Worm (Caenorhabditis elegans) whole organism, young adult: ENCODE results near the gene F15B9.6.

Experiments
- F22D6.2 ChIP-seq: sonication (generic microtip); optimal IDR thresholded peaks from 2 replicates; lab custom pipeline; 2016; ENCODE audit warnings: mild to moderate bottlenecking, missing genetic modification characterization, missing compliant biosample characterization
- F55B11.4 ChIP-seq: sonication (generic microtip); optimal IDR thresholded peaks from 2 replicates; lab custom pipeline; 2016; ENCODE audit warnings: missing compliant biosample characterization, missing genetic modification characterization, borderline replicate concordance; ENCODE audit not compliant: insufficient read depth
- Y53G8AR.9 ChIP-seq: fragments of 200-800 bp; sonication (Bioruptor generic); conservative IDR thresholded peaks from 2 replicates; pipeline ENCODE4 v1.3.6; 2022; ENCODE audit warnings: missing genetic modification reagents, missing genetic modification characterization, missing compliant biosample characterization
- ama-1 ChIP-seq, 3 experiments: fragments of 150-350 bp in 1 of 3; sonication (generic microtip) in 2 of 3; optimal IDR thresholded peaks; 2 replicates each; lab custom pipeline; 2014 to 2018; ENCODE audit warnings: missing biosample characterization in 2 of 3, missing genetic modification characterization in 2 of 3, missing genetic modification reagents in 2 of 3
- dpl-1 ChIP-seq: fragments of 150-350 bp; optimal IDR thresholded peaks from 2 replicates; lab custom pipeline; 2014; ENCODE audit warnings: missing biosample characterization, missing genetic modification reagents, missing genetic modification characterization
- hmg-20 ChIP-seq: fragments of 200-800 bp; sonication (Bioruptor generic); IDR thresholded peaks from 2 replicates; pipeline ENCODE4 v1.3.6; 2022; ENCODE audit warnings: missing genetic modification reagents, missing genetic modification characterization, missing compliant biosample characterization
- lin-35 ChIP-seq, 3 experiments: fragments of 150-350 bp in 2 of 3; sonication (generic microtip) in 1 of 3; optimal IDR thresholded peaks; 2 replicates each; lab custom pipeline; 2014 to 2018; ENCODE audit warnings: missing biosample characterization in 3 of 3, missing genetic modification characterization in 3 of 3, missing genetic modification reagents in 3 of 3
- nhr-80 ChIP-seq: sonication (generic microtip); optimal IDR thresholded peaks from 2 replicates; lab custom pipeline; 2016; ENCODE audit warnings: missing genetic modification characterization, missing compliant biosample characterization
- snpc-1.3 ChIP-seq: sonication (generic microtip); optimal IDR thresholded peaks from 2 replicates; lab custom pipeline; 2017; ENCODE audit warnings: missing genetic modification characterization, mild to moderate bottlenecking, missing compliant biosample characterization, antibody characterized with exemption, moderate library complexity, missing genotype, missing genetic modification reagents; ENCODE audit not compliant: insufficient read depth
- unc-62 ChIP-seq: fragments of 150-350 bp; optimal IDR thresholded peaks from 2 replicates; lab custom pipeline; 2014; ENCODE audit warnings: missing biosample characterization, missing genetic modification reagents, missing genetic modification characterization
- ztf-26 ChIP-seq: sonication (generic microtip); optimal IDR thresholded peaks from 2 replicates; lab custom pipeline; 2017; ENCODE audit warnings: missing genetic modification characterization, missing compliant biosample characterization

DNA sequence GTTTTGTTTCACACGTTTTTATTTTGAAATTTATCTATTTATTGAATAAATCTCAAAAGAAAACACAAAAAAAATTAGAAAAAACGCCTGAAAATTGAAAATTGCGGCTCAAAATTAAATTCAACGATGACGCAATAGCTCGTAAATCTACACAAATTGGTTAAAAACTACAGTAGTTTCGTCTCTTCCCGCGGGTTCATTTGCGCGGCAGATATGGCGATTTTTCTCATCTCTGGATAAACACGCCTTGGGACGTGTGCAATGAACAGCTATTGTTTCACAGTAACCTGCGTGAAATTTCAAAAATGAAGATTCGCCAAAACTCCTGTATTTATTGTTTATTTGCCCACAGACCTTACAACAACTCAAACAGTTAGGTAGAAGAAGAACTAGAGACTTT is 4.7 kb upstream of the F15B9.6 start:
- TF ChIP-seq Y53G8AR.9 (GFP tag; lab: Robert Waterston, UW) (no peak), snpc-1.3 (no peak), ztf-26 (no peak), F55B11.4 (tag; lab: Kevin White, UChicago) (no peak), hmg-20 (GFP tag; lab: Robert Waterston, UW) (no peak), F22D6.2 (tag; lab: Kevin White, UChicago) (no peak), dpl-1 (GFP tag; lab: Kevin White, UChicago) (no peak), ama-1 (optimal IDR thresholded peaks at IDR 0.05; lab: Kevin White, UChicago) (no peak), ama-1 (GFP tag; optimal IDR thresholded peaks at IDR 0.05; lab: Kevin White, UChicago) (no peak), nhr-80 (tag; lab: Kevin White, UChicago) (no peak), lin-35 (GFP tag; optimal IDR thresholded peaks at IDR 0.05; lab: Kevin White, UChicago) (no peak), unc-62 (no peak)
